Fruit fly (Drosophila melanogaster) whole organism, embryonic: Measurements from ENCODE around the gene ninaG.

Experiments used
- Antp ChIP-seq: fragments of 200-800 bp; sonication (Bioruptor generic); optimal IDR thresholded peaks from 3 replicates; lab custom pipeline; 2016; ENCODE audit warnings: missing biosample characterization, missing genetic modification characterization
- Bgb ChIP-seq: fragments of 200-800 bp; sonication (Bioruptor generic); IDR thresholded peaks from 2 replicates; pipeline ENCODE4 v1.3.6; 2022; ENCODE audit warnings: missing biosample characterization, missing genetic modification characterization; ENCODE audit not compliant: partially characterized antibody
- C15 ChIP-seq: fragments of 200-800 bp; sonication (Bioruptor generic); IDR thresholded peaks from 3 replicates; pipeline ENCODE4 v1.3.6; 2022; ENCODE audit warnings: missing biosample characterization, missing genetic modification characterization
- CG10431 ChIP-seq: fragments of 200-800 bp; sonication (Bioruptor generic); optimal IDR thresholded peaks from 3 replicates; lab custom pipeline; 2018; ENCODE audit warnings: missing biosample characterization, mild to moderate bottlenecking, missing genetic modification characterization
- CG11093 ChIP-seq: fragments of 200-800 bp; sonication (Bioruptor generic); IDR thresholded peaks from 3 replicates; pipeline ENCODE4 v1.3.6; 2022; ENCODE audit warnings: missing biosample characterization, missing genetic modification characterization
- CG12104 ChIP-seq: fragments of 200-800 bp; sonication (Bioruptor generic); optimal IDR thresholded peaks from 3 replicates; lab custom pipeline; 2016; ENCODE audit warnings: missing biosample characterization, missing genetic modification characterization
- CG13424 ChIP-seq: fragments of 200-800 bp; sonication (Bioruptor generic); optimal IDR thresholded peaks from 2 replicates; lab custom pipeline; 2019; ENCODE audit warnings: missing biosample characterization, mild to moderate bottlenecking, missing genetic modification characterization, moderate library complexity
- CG15011 ChIP-seq: fragments of 200-800 bp; sonication (Bioruptor generic); optimal IDR thresholded peaks from 3 replicates; lab custom pipeline; 2018; ENCODE audit warnings: missing biosample characterization, mild to moderate bottlenecking, missing genetic modification characterization
- CG17385 ChIP-seq: fragments of 200-800 bp; sonication (Bioruptor generic); optimal IDR thresholded peaks from 3 replicates; lab custom pipeline; 2018; ENCODE audit warnings: missing biosample characterization, mild to moderate bottlenecking, missing genetic modification characterization
- CG2120 ChIP-seq: fragments of 200-800 bp; sonication (Bioruptor generic); optimal IDR thresholded peaks from 3 replicates; lab custom pipeline; 2016; ENCODE audit warnings: missing biosample characterization, missing genetic modification characterization
- CG30020 ChIP-seq: fragments of 200-800 bp; optimal IDR thresholded peaks from 2 replicates; lab custom pipeline; 2019; ENCODE audit warnings: missing biosample characterization, mild to moderate bottlenecking, missing genetic modification characterization, moderate library complexity
- CG31365 ChIP-seq: fragments of 200-800 bp; sonication (Bioruptor generic); optimal IDR thresholded peaks from 2 replicates; lab custom pipeline; 2018; ENCODE audit warnings: missing biosample characterization, mild to moderate bottlenecking, missing genetic modification characterization
- CG4424 ChIP-seq: fragments of 200-800 bp; sonication (Bioruptor generic); optimal IDR thresholded peaks from 3 replicates; lab custom pipeline; 2016; ENCODE audit warnings: missing biosample characterization, missing genetic modification characterization
- CG6272 ChIP-seq: fragments of 200-800 bp; sonication (Bioruptor generic); IDR thresholded peaks from 2 replicates; pipeline ENCODE4 v1.3.6; 2022; ENCODE audit warnings: missing biosample characterization, missing genetic modification characterization
- CG6683 ChIP-seq: fragments of 200-800 bp; sonication (Bioruptor generic); optimal IDR thresholded peaks from 2 replicates; lab custom pipeline; 2017; ENCODE audit warnings: missing biosample characterization, mild to moderate bottlenecking, missing genetic modification characterization, missing genetic modification reagents
- CG7786 ChIP-seq: fragments of 200-800 bp; sonication (Bioruptor generic); optimal IDR thresholded peaks from 2 replicates; lab custom pipeline; 2016; ENCODE audit warnings: missing biosample characterization, missing genetic modification characterization
- CG8281 ChIP-seq: fragments of 200-800 bp; sonication (Bioruptor generic); optimal IDR thresholded peaks from 2 replicates; lab custom pipeline; 2018; ENCODE audit warnings: missing biosample characterization, mild to moderate bottlenecking, missing genetic modification characterization, moderate library complexity
- CG9609 ChIP-seq: fragments of 200-800 bp; sonication (Bioruptor generic); optimal IDR thresholded peaks from 3 replicates; lab custom pipeline; 2016; ENCODE audit warnings: missing biosample characterization, missing genetic modification characterization
- CG9727 ChIP-seq: fragments of 200-800 bp; sonication (Bioruptor generic); optimal IDR thresholded peaks from 3 replicates; lab custom pipeline; 2017; ENCODE audit warnings: missing biosample characterization, mild to moderate bottlenecking, missing genetic modification characterization
- CHES-1-like ChIP-seq: fragments of 200-800 bp; sonication (Bioruptor generic); optimal IDR thresholded peaks from 2 replicates; lab custom pipeline; 2016; ENCODE audit warnings: missing biosample characterization, missing genetic modification characterization
- Ets65A ChIP-seq: fragments of 200-800 bp; sonication (Bioruptor generic); peaks from one replicate; lab custom pipeline; 2016; ENCODE audit warnings: missing biosample characterization, missing genetic modification characterization
- HHEX ChIP-seq: fragments of 200-800 bp; sonication (Bioruptor generic); optimal IDR thresholded peaks from 3 replicates; lab custom pipeline; 2017; ENCODE audit warnings: missing biosample characterization, mild to moderate bottlenecking, missing genetic modification characterization, missing genetic modification reagents
- HLH4C ChIP-seq: fragments of 200-800 bp; sonication (Bioruptor generic); IDR thresholded peaks from 3 replicates; pipeline ENCODE4 v1.3.6; 2022; ENCODE audit warnings: missing biosample characterization, missing genetic modification characterization; ENCODE audit not compliant: partially characterized antibody
- Kr ChIP-seq: fragments of 200-800 bp; sonication (Bioruptor generic); optimal IDR thresholded peaks from 2 replicates; lab custom pipeline; 2017; ENCODE audit warnings: missing biosample characterization, mild to moderate bottlenecking, missing genetic modification characterization
- Lim3 ChIP-seq: fragments of 200-800 bp; sonication (Bioruptor generic); IDR thresholded peaks from 2 replicates; pipeline ENCODE4 v1.3.6; 2022; ENCODE audit warnings: missing biosample characterization, missing genetic modification characterization
- Neu2 ChIP-seq: fragments of 200-800 bp; sonication (Bioruptor generic); optimal IDR thresholded peaks from 3 replicates; lab custom pipeline; 2016; ENCODE audit warnings: missing biosample characterization, missing genetic modification characterization, borderline replicate concordance
- Sox102F ChIP-seq: fragments of 200-800 bp; sonication (Bioruptor generic); optimal IDR thresholded peaks from 2 replicates; lab custom pipeline; 2018; ENCODE audit warnings: missing biosample characterization, mild to moderate bottlenecking, missing genetic modification characterization, moderate library complexity
- Tbp ChIP-seq: fragments of >200 bp; optimal IDR thresholded peaks from 2 replicates; lab custom pipeline; 2018; ENCODE audit warnings: missing biosample characterization, missing genetic modification characterization
- bbx ChIP-seq: fragments of 200-800 bp; sonication (Bioruptor generic); IDR thresholded peaks from 2 replicates; pipeline ENCODE4 v1.3.6; 2022; ENCODE audit warnings: missing biosample characterization, missing genetic modification characterization; ENCODE audit not compliant: partially characterized antibody
- bigmax ChIP-seq: fragments of 200-800 bp; sonication (Bioruptor generic); optimal IDR thresholded peaks from 2 replicates; lab custom pipeline; 2018; ENCODE audit warnings: missing biosample characterization, mild to moderate bottlenecking, missing genetic modification characterization
- caup ChIP-seq: fragments of 200-800 bp; sonication (Bioruptor generic); optimal IDR thresholded peaks from 3 replicates; lab custom pipeline; 2017; ENCODE audit warnings: missing biosample characterization, mild to moderate bottlenecking, missing genetic modification characterization, moderate library complexity; ENCODE audit not compliant: severe bottlenecking
- ci ChIP-seq: fragments of 200-800 bp; sonication (Bioruptor generic); IDR thresholded peaks from 3 replicates; pipeline ENCODE4 v1.3.6; 2022; ENCODE audit warnings: missing biosample characterization, missing genetic modification characterization
- dan ChIP-seq: fragments of 200-800 bp; sonication (Bioruptor generic); IDR thresholded peaks from 2 replicates; pipeline ENCODE4 v1.3.6; 2022; ENCODE audit warnings: missing biosample characterization, missing genetic modification characterization
- dysf ChIP-seq: fragments of 200-800 bp; sonication (Bioruptor generic); IDR thresholded peaks from 3 replicates; pipeline ENCODE4 v1.3.6; 2022; ENCODE audit warnings: missing biosample characterization, missing genetic modification characterization
- ewg ChIP-seq: fragments of 200-800 bp; sonication (Bioruptor generic); optimal IDR thresholded peaks from 3 replicates; lab custom pipeline; 2017; ENCODE audit warnings: mild to moderate bottlenecking, missing biosample characterization, missing genetic modification reagents, missing genetic modification characterization
- fd64A ChIP-seq: fragments of 200-800 bp; sonication (Bioruptor generic); optimal IDR thresholded peaks from 3 replicates; lab custom pipeline; 2018; ENCODE audit warnings: missing biosample characterization, mild to moderate bottlenecking, missing genetic modification characterization
- gcm2 ChIP-seq: fragments of 200-800 bp; sonication (Bioruptor generic); optimal IDR thresholded peaks from 2 replicates; lab custom pipeline; 2016; ENCODE audit warnings: missing biosample characterization, missing genetic modification characterization
- gsb ChIP-seq: fragments of 200-800 bp; sonication (Bioruptor generic); IDR thresholded peaks from 2 replicates; pipeline ENCODE4 v1.3.6; 2022; ENCODE audit warnings: missing biosample characterization, missing genetic modification characterization
- h ChIP-seq: fragments of >200 bp; optimal IDR thresholded peaks from 2 replicates; lab custom pipeline; 2017
- ken ChIP-seq: fragments of 200-800 bp; sonication (Bioruptor generic); IDR thresholded peaks from 3 replicates; pipeline ENCODE4 v1.3.6; 2022; ENCODE audit warnings: missing biosample characterization, missing genetic modification characterization
- lbe ChIP-seq: fragments of 200-800 bp; sonication (Bioruptor generic); optimal IDR thresholded peaks from 2 replicates; lab custom pipeline; 2016; ENCODE audit warnings: missing biosample characterization, mild to moderate bottlenecking, missing genetic modification characterization
- prd ChIP-seq, 3 experiments: fragments of >200 bp in 2 of 3; fragments of 200-800 bp in 1 of 3; sonication (Bioruptor generic) in 1 of 3; optimal IDR thresholded peaks in 2 of 3; IDR thresholded peaks in 1 of 3; 2 replicates in 2 of 3; 3 replicates in 1 of 3; pipeline versions ENCODE4 v1.3.6 to Lab custom; 2017 to 2022; ENCODE audit warnings: missing biosample characterization in 1 of 3, missing genetic modification characterization in 1 of 3
- ro ChIP-seq: fragments of 200-800 bp; sonication (Bioruptor generic); IDR thresholded peaks from 2 replicates; pipeline ENCODE4 v1.3.6; 2022; ENCODE audit warnings: missing biosample characterization, missing genetic modification characterization
- sd ChIP-seq: fragments of 200-800 bp; sonication (Bioruptor generic); optimal IDR thresholded peaks from 3 replicates; lab custom pipeline; 2018; ENCODE audit warnings: missing biosample characterization, mild to moderate bottlenecking, missing genetic modification characterization, moderate library complexity
- slou ChIP-seq: fragments of 200-800 bp; sonication (Bioruptor generic); optimal IDR thresholded peaks from 3 replicates; lab custom pipeline; 2016; ENCODE audit warnings: missing biosample characterization, missing genetic modification characterization
- sqz ChIP-seq: fragments of 200-800 bp; sonication (Bioruptor generic); optimal IDR thresholded peaks from 3 replicates; lab custom pipeline; 2018; ENCODE audit warnings: missing biosample characterization, mild to moderate bottlenecking, missing genetic modification characterization
- ssp ChIP-seq: fragments of 200-800 bp; sonication (Bioruptor generic); IDR thresholded peaks from 2 replicates; pipeline ENCODE4 v1.3.6; 2022; ENCODE audit warnings: missing biosample characterization, missing genetic modification characterization
- tin ChIP-seq: fragments of 200-800 bp; sonication (Bioruptor generic); optimal IDR thresholded peaks from 3 replicates; lab custom pipeline; 2016; ENCODE audit warnings: missing biosample characterization, missing genetic modification characterization
- unc-4 ChIP-seq: fragments of 200-800 bp; sonication (Bioruptor generic); IDR thresholded peaks from 2 replicates; pipeline ENCODE4 v1.3.6; 2022; ENCODE audit warnings: missing biosample characterization, missing genetic modification characterization; ENCODE audit not compliant: partially characterized antibody

ninaG gene

dm6 chr3R:11460502-11461358 is 39.2 kb upstream of the ninaG start, which contains the start of gene PGRP-LB (continued):
- TF ChIP-seq gsb (GFP tag; lab: Robert Waterston, UW) (no peak), CHES-1-like (GFP tag; lab: Kevin White, UChicago) (no peak), CG2120 (peak; percentile 75), Antp (GFP tag; lab: Kevin White, UChicago) (no peak), Kr (no peak), CG10431 (GFP tag; lab: Kevin White, UChicago) (no peak), ewg (no peak), Tbp (GFP tag; lab: Kevin White, UChicago) (no peak), CG9609 (peak; percentile 30), CG6272 (GFP tag; lab: Robert Waterston, UW) (no peak), CG8281 (tag; lab: Kevin White, UChicago) (no peak), CG11093 (GFP tag; lab: Robert Waterston, UW) (0 out of 3 replicates have a peak, but pooled peaks have one; percentile 33), CG12104 (GFP tag; lab: Kevin White, UChicago) (no peak), h (lab: Kevin White, UChicago) (no peak), CG15011 (GFP tag; lab: Kevin White, UChicago) (peak; percentile 27), Lim3 (no peak), ken (0 out of 3 replicates have a peak, but pooled peaks have one; percentile 38), HLH4C (GFP tag; lab: Robert Waterston, UW) (no peak), gcm2 (GFP tag; lab: Kevin White, UChicago) (no peak), Bgb (GFP tag; lab: Robert Waterston, UW) (no peak; the same call in 1 of the 2 replicates), ssp (GFP tag; lab: Robert Waterston, UW) (no peak), unc-4 (no peak), CG4424 (GFP tag; lab: Kevin White, UChicago) (no peak), Neu2 (no peak), bbx (GFP tag; lab: Robert Waterston, UW) (no peak), tin (GFP tag; lab: Kevin White, UChicago) (no peak), bigmax (GFP tag; lab: Kevin White, UChicago) (no peak), sqz (GFP tag; lab: Kevin White, UChicago) (no peak), CG31365 (no peak), lbe (GFP tag; lab: Kevin White, UChicago) (no peak), CG9727 (peak; percentile 27), fd64A (GFP tag; lab: Kevin White, UChicago) (no peak), dysf (peak; percentile 40; the same call in 1 of the 3 replicates), caup (no peak), CG7786 (GFP tag; lab: Kevin White, UChicago) (no peak), CG13424 (peak; percentile 14), Ets65A (GFP tag; lab: Kevin White, UChicago) (peak; percentile 91), Sox102F (GFP tag; lab: Kevin White, UChicago) (no peak), slou (no peak), CG6683 (GFP tag; lab: Kevin White, UChicago) (no peak), sd (tag; lab: Kevin White, UChicago) (peak; percentile 54), CG17385 (GFP tag; lab: Kevin White, UChicago) (peak; percentile 11), HHEX (GFP tag; lab: Kevin White, UChicago) (no peak), CG30020 (no peak), ro (GFP tag; lab: Robert Waterston, UW) (no peak), ci (GFP tag; lab: Robert Waterston, UW) (no peak), prd (optimal IDR thresholded peaks at IDR 0.05; lab: Kevin White, UChicago) (no peak), prd (GFP tag; IDR thresholded peaks at IDR 0.05; lab: Robert Waterston, UW) (no peak), dan (GFP tag; lab: Robert Waterston, UW) (no peak), C15 (GFP tag; lab: Robert Waterston, UW) (no peak)
